Worm (Caenorhabditis elegans) whole organism, young adult: ENCODE results near the gene flr-4.

Experiments
- B0261.1 ChIP-seq: sonication (generic microtip); optimal IDR thresholded peaks from 2 replicates; lab custom pipeline; 2016; ENCODE audit warnings: mild to moderate bottlenecking, missing genetic modification characterization, moderate library complexity, missing compliant biosample characterization
- F37B4.10 ChIP-seq: fragments of 200-800 bp; sonication (Bioruptor generic); IDR thresholded peaks from 2 replicates; pipeline ENCODE4 v1.3.6; 2022; ENCODE audit warnings: missing genetic modification characterization, missing compliant biosample characterization
- F55B11.4 ChIP-seq: sonication (generic microtip); optimal IDR thresholded peaks from 2 replicates; lab custom pipeline; 2016; ENCODE audit warnings: missing compliant biosample characterization, missing genetic modification characterization, borderline replicate concordance; ENCODE audit not compliant: insufficient read depth
- T07F8.4 ChIP-seq: sonication (generic microtip); optimal IDR thresholded peaks from 2 replicates; lab custom pipeline; 2016; ENCODE audit warnings: mild to moderate bottlenecking, missing genetic modification characterization, moderate library complexity, missing compliant biosample characterization
- T26A5.8 ChIP-seq: sonication (generic microtip); optimal IDR thresholded peaks from 2 replicates; lab custom pipeline; 2016; ENCODE audit warnings: missing genetic modification characterization, missing compliant biosample characterization
- cebp-1 ChIP-seq, 2 experiments: fragments of 200-800 bp in 1 of 2; sonication (Bioruptor generic) in 1 of 2; sonication (generic microtip) in 1 of 2; IDR thresholded peaks in 1 of 2; optimal IDR thresholded peaks in 1 of 2; 2 replicates each; pipeline versions ENCODE4 v1.3.6 to Lab custom; 2017 to 2022; ENCODE audit warnings: missing compliant biosample characterization in 2 of 2, missing genetic modification characterization in 2 of 2, mild to moderate bottlenecking in 1 of 2, missing genetic modification reagents in 1 of 2, moderate library complexity in 1 of 2
- ceh-27 ChIP-seq: fragments of 200-800 bp; sonication (Bioruptor generic); optimal IDR thresholded peaks from 2 replicates; lab custom pipeline; 2018; ENCODE audit warnings: mild to moderate bottlenecking, missing genetic modification characterization, moderate library complexity, missing compliant biosample characterization
- ceh-91 ChIP-seq: fragments of 200-800 bp; sonication (Bioruptor generic); IDR thresholded peaks from 2 replicates; pipeline ENCODE4 v1.3.6; 2022; ENCODE audit warnings: missing genetic modification reagents, missing genetic modification characterization, missing compliant biosample characterization
- dox-1 ChIP-seq: fragments of 200-800 bp; sonication (Bioruptor generic); IDR thresholded peaks from 2 replicates; pipeline ENCODE4 v1.3.6; 2022; ENCODE audit warnings: missing genetic modification reagents, missing genetic modification characterization, missing compliant biosample characterization
- dpff-1 ChIP-seq: sonication (generic microtip); optimal IDR thresholded peaks from 2 replicates; lab custom pipeline; 2017; ENCODE audit warnings: mild to moderate bottlenecking, missing genetic modification characterization, missing compliant biosample characterization
- dpl-1 ChIP-seq: fragments of 150-350 bp; optimal IDR thresholded peaks from 2 replicates; lab custom pipeline; 2014; ENCODE audit warnings: missing biosample characterization, missing genetic modification reagents, missing genetic modification characterization
- egl-18 ChIP-seq: fragments of 200-800 bp; sonication (Bioruptor generic); IDR thresholded peaks from 2 replicates; pipeline ENCODE4 v1.3.6; 2022; ENCODE audit warnings: missing genetic modification reagents, missing genetic modification characterization, missing compliant biosample characterization
- ets-4 ChIP-seq: fragments of 200-800 bp; sonication (Bioruptor generic); optimal IDR thresholded peaks from 2 replicates; lab custom pipeline; 2018; ENCODE audit warnings: mild to moderate bottlenecking, missing genetic modification characterization, missing compliant biosample characterization
- hmg-1.2 ChIP-seq: fragments of 200-800 bp; sonication (Bioruptor generic); IDR thresholded peaks from 2 replicates; pipeline ENCODE4 v1.3.6; 2022; ENCODE audit warnings: missing genetic modification reagents, missing genetic modification characterization, missing compliant biosample characterization
- lin-26 ChIP-seq: fragments of 200-800 bp; sonication (Bioruptor generic); IDR thresholded peaks from 2 replicates; pipeline ENCODE4 v1.3.6; 2022; ENCODE audit warnings: missing genetic modification reagents, missing genetic modification characterization, missing compliant biosample characterization
- lin-35 ChIP-seq, 3 experiments: fragments of 150-350 bp in 2 of 3; sonication (generic microtip) in 1 of 3; optimal IDR thresholded peaks; 2 replicates each; lab custom pipeline; 2014 to 2018; ENCODE audit warnings: missing biosample characterization in 3 of 3, missing genetic modification characterization in 3 of 3, missing genetic modification reagents in 3 of 3
- lin-54 ChIP-seq: fragments of 200-800 bp; sonication (Bioruptor generic); optimal IDR thresholded peaks from 2 replicates; lab custom pipeline; 2018; ENCODE audit warnings: mild to moderate bottlenecking, missing genetic modification characterization, missing compliant biosample characterization
- madf-6 ChIP-seq: fragments of 200-800 bp; sonication (Bioruptor generic); IDR thresholded peaks from 2 replicates; pipeline ENCODE4 v1.3.6; 2022; ENCODE audit warnings: missing genetic modification reagents, missing genetic modification characterization, missing compliant biosample characterization
- mes-4 ChIP-seq: sonication (generic microtip); optimal IDR thresholded peaks from 2 replicates; lab custom pipeline; 2016; ENCODE audit warnings: missing genotype, missing genetic modification characterization, missing compliant biosample characterization
- nhr-120 ChIP-seq: fragments of 200-800 bp; sonication (Bioruptor generic); IDR thresholded peaks from 2 replicates; pipeline ENCODE4 v1.3.6; 2022; ENCODE audit warnings: missing genetic modification characterization, missing compliant biosample characterization
- nhr-27 ChIP-seq: fragments of 200-800 bp; sonication (Bioruptor generic); optimal IDR thresholded peaks from 2 replicates; lab custom pipeline; 2018; ENCODE audit warnings: mild to moderate bottlenecking, missing genetic modification characterization, moderate library complexity, missing compliant biosample characterization
- rpc-1 ChIP-seq, 2 experiments: fragments of 150-350 bp in 1 of 2; sonication (generic microtip) in 1 of 2; optimal IDR thresholded peaks; 2 replicates each; lab custom pipeline; 2014 to 2018; ENCODE audit warnings: missing biosample characterization in 1 of 2, missing genetic modification characterization in 1 of 2, missing genetic modification reagents in 1 of 2, missing genotype in 1 of 2
- snpc-4 ChIP-seq, 5 experiments: fragments of 150-350 bp in 1 of 5; sonication (generic microtip) in 4 of 5; optimal IDR thresholded peaks; 2 replicates each; lab custom pipeline; 2014 to 2018; ENCODE audit warnings: missing genetic modification characterization in 5 of 5, missing biosample characterization in 3 of 5, antibody characterized with exemption in 2 of 5, mild to moderate bottlenecking in 2 of 5, missing compliant biosample characterization in 2 of 5, missing genotype in 2 of 5, moderate library complexity in 2 of 5, missing genetic modification reagents in 1 of 5
- sptf-2 ChIP-seq: fragments of 200-800 bp; sonication (Bioruptor generic); optimal IDR thresholded peaks from 2 replicates; lab custom pipeline; 2018; ENCODE audit warnings: mild to moderate bottlenecking, missing genetic modification characterization, missing compliant biosample characterization
- tbp1 ChIP-seq: fragments of 200-800 bp; sonication (Bioruptor generic); optimal IDR thresholded peaks from 2 replicates; lab custom pipeline; 2018; ENCODE audit warnings: mild to moderate bottlenecking, missing genetic modification characterization, missing compliant biosample characterization
- ztf-22 ChIP-seq: fragments of 200-800 bp; sonication (Bioruptor generic); optimal IDR thresholded peaks from 2 replicates; lab custom pipeline; 2018; ENCODE audit warnings: mild to moderate bottlenecking, missing genetic modification characterization, moderate library complexity, missing compliant biosample characterization
- ztf-6 ChIP-seq: fragments of 200-800 bp; sonication (Bioruptor generic); IDR thresholded peaks from 2 replicates; pipeline ENCODE4 v1.3.6; 2022; ENCODE audit warnings: missing genetic modification reagents, missing genetic modification characterization, missing compliant biosample characterization

Gene flr-4

DNA sequence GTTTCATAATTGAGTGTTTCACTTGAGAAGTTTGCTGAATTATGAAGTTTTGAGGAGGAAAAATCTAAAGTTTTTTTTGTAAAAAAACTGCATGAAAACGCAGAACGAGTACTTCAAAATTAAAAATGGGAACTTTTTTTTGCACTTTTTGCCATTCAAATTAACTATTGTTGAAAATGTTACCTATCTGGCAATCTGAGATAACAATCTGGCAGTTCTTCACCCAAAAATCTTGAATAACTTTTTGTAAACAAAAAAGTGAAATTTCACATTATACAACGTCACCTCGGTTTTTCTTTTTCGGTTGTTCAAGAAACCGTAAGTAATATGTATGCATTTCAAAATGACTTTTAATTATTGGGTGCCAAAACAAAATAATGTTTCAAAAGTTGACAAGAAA, 46.6 kb upstream of the flr-4 start:
- TF ChIP-seq T07F8.4 (tag; lab: Kevin White, UChicago) (no peak), ceh-27 (GFP tag; lab: Kevin White, UChicago) (peak; percentile 21)

- TF ChIP-seq nhr-120 (GFP tag; lab: Robert Waterston, UW), result no peak
- peak; percentile 48; the same call in 1 of the 2 replicates for TF ChIP-seq cebp-1 (GFP tag; IDR thresholded peaks at IDR 0.05; lab: Robert Waterston, UW)
- peak; percentile 88 for TF ChIP-seq cebp-1 (tag; optimal IDR thresholded peaks at IDR 0.05; lab: Kevin White, UChicago)
Observed at ce11 chrX:15045401-15045800, 43.8 kb upstream of the flr-4 start.

- TF ChIP-seq egl-18 (GFP tag; lab: Robert Waterston, UW), result no peak
- no peak for TF ChIP-seq dpl-1 (GFP tag; lab: Kevin White, UChicago)
- TF ChIP-seq B0261.1 (tag; lab: Kevin White, UChicago), result no peak
- no peak for TF ChIP-seq cebp-1 (GFP tag; IDR thresholded peaks at IDR 0.05; lab: Robert Waterston, UW)
- TF ChIP-seq cebp-1 (tag; optimal IDR thresholded peaks at IDR 0.05; lab: Kevin White, UChicago), result no peak
- no peak for TF ChIP-seq ztf-22 (GFP tag; lab: Kevin White, UChicago)
- no peak for TF ChIP-seq mes-4 (tag; lab: Kevin White, UChicago)
- TF ChIP-seq dox-1 (GFP tag; lab: Robert Waterston, UW), result no peak
- TF ChIP-seq madf-6 (GFP tag; lab: Robert Waterston, UW), result no peak
- TF ChIP-seq ceh-91 (GFP tag; lab: Robert Waterston, UW), result no peak
- no peak for TF ChIP-seq ets-4 (GFP tag; lab: Kevin White, UChicago)
- TF ChIP-seq F37B4.10 (GFP tag; lab: Robert Waterston, UW), result no peak
- no peak for TF ChIP-seq sptf-2 (GFP tag; lab: Kevin White, UChicago)
- no peak for TF ChIP-seq hmg-1.2 (GFP tag; lab: Robert Waterston, UW)
- no peak for TF ChIP-seq tbp1
- no peak for TF ChIP-seq T26A5.8 (tag; lab: Kevin White, UChicago)
- TF ChIP-seq nhr-27, result no peak
- no peak for TF ChIP-seq rpc-1 (optimal IDR thresholded peaks at IDR 0.05; lab: Kevin White, UChicago)
- TF ChIP-seq rpc-1 (tag; optimal IDR thresholded peaks at IDR 0.05; lab: Kevin White, UChicago), result no peak
- no peak for TF ChIP-seq snpc-4 (GFP tag; optimal IDR thresholded peaks at IDR 0.05; lab: Kevin White, UChicago)
- no peak for TF ChIP-seq snpc-4 (tag; optimal IDR thresholded peaks at IDR 0.05; lab: Kevin White, UChicago)
- TF ChIP-seq lin-54 (GFP tag; lab: Kevin White, UChicago), result no peak
- no peak for TF ChIP-seq lin-26 (GFP tag; lab: Robert Waterston, UW)
Observed at ce11 chrX:15047541-15047940, 41.7 kb upstream of the flr-4 start.

DNA sequence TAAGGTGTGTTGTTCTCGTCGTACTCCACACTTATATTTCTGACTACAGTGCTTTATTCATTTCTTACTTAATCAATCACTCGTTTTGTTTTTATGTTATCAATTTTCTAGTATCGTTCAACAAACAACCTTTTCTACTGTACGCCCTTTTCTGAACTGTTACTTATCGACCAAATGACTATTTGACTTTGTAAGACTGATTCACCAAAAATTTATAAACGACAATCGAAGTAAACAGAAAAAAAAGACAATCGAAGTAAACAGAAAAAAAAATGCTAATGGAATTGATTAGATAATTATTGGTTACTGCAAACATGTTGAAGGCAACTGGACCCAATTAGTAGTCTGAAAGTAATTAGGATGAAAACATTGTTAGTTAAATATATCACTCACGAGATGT, 39.2 kb upstream of the flr-4 start:
- TF ChIP-seq F55B11.4 (tag; lab: Kevin White, UChicago) (no peak), ceh-91 (GFP tag; lab: Robert Waterston, UW) (no peak), dox-1 (GFP tag; lab: Robert Waterston, UW) (no peak), lin-35 (GFP tag; optimal IDR thresholded peaks at IDR 0.05; lab: Kevin White, UChicago) (no peak), ztf-6 (no peak)

- no peak for TF ChIP-seq dpff-1 (tag; lab: Kevin White, UChicago)
Observed at ce11 chrX:15052385-15052784, 36.8 kb upstream of the flr-4 start, which contains the start of gene H03G16.6. Gene H03G16.6, plus strand, starts transcription at chrX:15052685.
